Worm (Caenorhabditis elegans): ENCODE results near the gene C42C1.19.

ce11 chrIV:12304750-12305149 is 22.2 kb downstream of the C42C1.19 start:
- TF ChIP-seq cog-1 (tag; optimal IDR thresholded peaks at IDR 0.05) (no peak), med-1 (GFP tag; optimal IDR thresholded peaks at IDR 0.05; ENCODE audit: insufficient read depth) (no peak), flt-1 (GFP tag; IDR thresholded peaks at IDR 0.05) (no peak), klf-2 (GFP tag; conservative IDR thresholded peaks at IDR 0.05) (no peak), ztf-23 (GFP tag; IDR thresholded peaks at IDR 0.05) (no peak), ref-1 (GFP tag; conservative IDR thresholded peaks at IDR 0.05) (no peak), ztf-29 (GFP tag; IDR thresholded peaks at IDR 0.05) (no peak), tab-1 (GFP tag; IDR thresholded peaks at IDR 0.05) (no peak)

Measured in whole organism, midembryonic.